Fruit fly (Drosophila melanogaster): ENCODE measurements around the gene Rpt2.

Rpt2 gene

DNA sequence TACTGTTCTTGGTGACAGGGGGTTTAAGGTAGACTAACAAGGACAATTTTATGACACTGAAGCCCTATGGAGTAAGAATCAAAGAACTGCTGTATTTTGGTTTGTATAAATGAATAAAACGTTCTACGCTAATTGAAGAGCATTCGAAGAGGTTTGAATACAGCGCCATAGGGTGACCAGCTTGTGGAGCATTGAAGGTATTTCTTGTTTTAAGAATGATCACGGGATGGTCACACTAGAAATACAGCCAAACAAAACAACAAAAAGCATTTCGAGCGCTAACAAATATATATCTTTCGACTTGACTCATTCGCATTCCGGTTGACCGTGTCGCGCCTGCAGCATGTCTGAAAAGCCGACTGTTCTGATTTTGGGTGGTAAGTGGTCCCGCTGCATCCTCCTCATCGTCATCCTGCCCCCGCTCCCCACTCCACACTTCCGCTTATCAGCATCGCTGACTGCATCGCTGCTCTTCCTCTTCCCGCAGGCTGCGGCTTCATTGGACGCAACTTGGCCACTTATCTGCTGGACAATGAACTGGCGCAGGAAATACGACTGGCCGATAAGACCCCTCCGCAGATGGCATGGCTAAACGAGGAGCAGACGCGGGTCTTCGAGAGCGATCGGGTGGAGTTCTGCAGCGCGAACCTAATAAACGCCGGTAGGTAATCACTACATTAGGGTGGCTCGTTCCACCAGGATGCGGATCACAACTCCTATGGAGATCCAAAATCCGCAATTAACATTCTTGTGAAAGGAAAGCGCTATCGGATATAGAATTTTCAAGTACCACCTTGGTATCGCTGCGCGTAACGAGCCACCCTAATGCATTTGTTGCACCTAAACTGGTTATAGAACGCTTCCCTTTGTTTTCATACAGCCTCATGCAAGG lies 2.6 kb upstream of the Rpt2 start, which contains the start of gene CG5854 (continued):
- TF ChIP-seq BEAF-32 (GFP tag; optimal IDR thresholded peaks at IDR 0.05) (peak; percentile 52), CG4282 (GFP tag; optimal IDR thresholded peaks at IDR 0.05) (peak; percentile 60), ems (GFP tag; optimal IDR thresholded peaks at IDR 0.05) (peak; percentile 78), Chrac-16 (GFP tag; optimal IDR thresholded peaks at IDR 0.05) (peak; percentile 64), eyg (GFP tag; optimal IDR thresholded peaks at IDR 0.05) (peak; percentile 35), odd (GFP tag; optimal IDR thresholded peaks at IDR 0.05) (peak; percentile 64), Optix (GFP tag; IDR thresholded peaks at IDR 0.05) (peak; percentile 67; the same call in 2 of the 3 replicates), zen2 (GFP tag; IDR thresholded peaks at IDR 0.05; ENCODE audit: partially characterized antibody) (no peak), NC2β (GFP tag; optimal IDR thresholded peaks at IDR 0.05) (peak; percentile 75), CG2889 (GFP tag; IDR thresholded peaks at IDR 0.05) (0 out of 3 replicates have a peak, but pooled peaks have one; percentile 44), ato (GFP tag; IDR thresholded peaks at IDR 0.05; ENCODE audit: partially characterized antibody) (no peak), CG15601 (tag; optimal IDR thresholded peaks at IDR 0.05) (peak; percentile 64), exex (tag; optimal IDR thresholded peaks at IDR 0.05) (no peak), CG18619 (GFP tag; optimal IDR thresholded peaks at IDR 0.05) (peak; percentile 53), org-1 (GFP tag; optimal IDR thresholded peaks at IDR 0.05) (peak; percentile 73), sug (tag; optimal IDR thresholded peaks at IDR 0.05) (peak; percentile 29), Bdp1 (GFP tag; optimal IDR thresholded peaks at IDR 0.05) (no peak), kah (GFP tag; optimal IDR thresholded peaks at IDR 0.05) (no peak), kay (GFP tag; optimal IDR thresholded peaks at IDR 0.05) (no peak), gsb-n (tag; optimal IDR thresholded peaks at IDR 0.05) (peak; percentile 74), CG16815 (GFP tag; optimal IDR thresholded peaks at IDR 0.05) (peak; percentile 47), gt (GFP tag; IDR thresholded peaks at IDR 0.05) (peak; percentile 41; the same call in 1 of the 2 replicates), fd64A (GFP tag; optimal IDR thresholded peaks at IDR 0.05) (peak; percentile 53), cato (GFP tag; optimal IDR thresholded peaks at IDR 0.05; ENCODE audit: borderline replicate concordance) (peak; percentile 62), CG9817 (tag; optimal IDR thresholded peaks at IDR 0.05) (peak; percentile 11), CkIIα-i1 (GFP tag; IDR thresholded peaks at IDR 0.05) (no peak), eve (GFP tag; optimal IDR thresholded peaks at IDR 0.05) (no peak), chm (GFP tag; IDR thresholded peaks at IDR 0.05) (peak; percentile 89), Sox100B (GFP tag; optimal IDR thresholded peaks at IDR 0.05) (peak; percentile 52), ap (GFP tag; IDR thresholded peaks at IDR 0.05) (peak; percentile 75), CG7556 (GFP tag; optimal IDR thresholded peaks at IDR 0.05) (peak; percentile 73), fd3F (GFP tag; optimal IDR thresholded peaks at IDR 0.05) (peak; percentile 21), slbo (GFP tag; IDR thresholded peaks at IDR 0.05) (peak; percentile 65), CG4404 (GFP tag; IDR thresholded peaks at IDR 0.05) (peak; percentile 32; the same call in 1 of the 2 replicates), HmgZ (tag; optimal IDR thresholded peaks at IDR 0.05) (peak; percentile 52), Dip2 (GFP tag; IDR thresholded peaks at IDR 0.05) (no peak), CG18011 (GFP tag; optimal IDR thresholded peaks at IDR 0.05) (peak; percentile 39), pnt (GFP tag; optimal IDR thresholded peaks at IDR 0.05) (peak; percentile 48), CG34376 (GFP tag; optimal IDR thresholded peaks at IDR 0.05) (peak; percentile 64), trem (tag; optimal IDR thresholded peaks at IDR 0.05) (peak; percentile 59), NFAT (GFP tag; IDR thresholded peaks at IDR 0.05) (no peak), NK7.1 (GFP tag; optimal IDR thresholded peaks at IDR 0.05) (peak; percentile 12), HHEX (GFP tag; optimal IDR thresholded peaks at IDR 0.05) (peak; percentile 79), Atf3 (GFP tag; optimal IDR thresholded peaks at IDR 0.05) (peak; percentile 56), ci (GFP tag; IDR thresholded peaks at IDR 0.05) (peak; percentile 92), fd96Cb (tag; optimal IDR thresholded peaks at IDR 0.05) (peak; percentile 69), fu2 (GFP tag; optimal IDR thresholded peaks at IDR 0.05) (peak; percentile 26), Elba2 (GFP tag; optimal IDR thresholded peaks at IDR 0.05) (no peak), Ets65A (GFP tag) (peak; percentile 86)

All from whole organism, embryonic.